Worm (Caenorhabditis elegans) whole organism, young adult: Measurements from ENCODE around the gene fbxa-152.

Experiments
- F39B2.1 ChIP-seq: fragments of 200-800 bp; sonication (Bioruptor generic); IDR thresholded peaks from 2 replicates; pipeline ENCODE4 v1.3.6; 2022; ENCODE audit warnings: missing genetic modification reagents, missing genetic modification characterization, missing compliant biosample characterization
- F49E8.2 ChIP-seq: sonication (generic microtip); optimal IDR thresholded peaks from 3 replicates; lab custom pipeline; 2017; ENCODE audit warnings: missing genetic modification characterization, mild to moderate bottlenecking, missing compliant biosample characterization, antibody characterized with exemption, moderate library complexity; ENCODE audit not compliant: insufficient read depth
- ama-1 ChIP-seq, 3 experiments: fragments of 150-350 bp in 1 of 3; sonication (generic microtip) in 2 of 3; optimal IDR thresholded peaks; 2 replicates each; lab custom pipeline; 2014 to 2018; ENCODE audit warnings: missing biosample characterization in 2 of 3, missing genetic modification characterization in 2 of 3, missing genetic modification reagents in 2 of 3
- dpl-1 ChIP-seq: fragments of 150-350 bp; optimal IDR thresholded peaks from 2 replicates; lab custom pipeline; 2014; ENCODE audit warnings: missing biosample characterization, missing genetic modification reagents, missing genetic modification characterization
- egl-44 ChIP-seq: fragments of 200-800 bp; sonication (Bioruptor generic); IDR thresholded peaks from 2 replicates; pipeline ENCODE4 v1.3.6; 2022; ENCODE audit warnings: missing genetic modification reagents, missing genetic modification characterization, missing compliant biosample characterization
- ets-4 ChIP-seq: fragments of 200-800 bp; sonication (Bioruptor generic); optimal IDR thresholded peaks from 2 replicates; lab custom pipeline; 2018; ENCODE audit warnings: mild to moderate bottlenecking, missing genetic modification characterization, missing compliant biosample characterization
- fkh-3 ChIP-seq: sonication (generic microtip); optimal IDR thresholded peaks from 2 replicates; lab custom pipeline; 2016; ENCODE audit warnings: mild to moderate bottlenecking, missing genetic modification characterization, missing compliant biosample characterization
- nhr-27 ChIP-seq: fragments of 200-800 bp; sonication (Bioruptor generic); optimal IDR thresholded peaks from 2 replicates; lab custom pipeline; 2018; ENCODE audit warnings: mild to moderate bottlenecking, missing genetic modification characterization, moderate library complexity, missing compliant biosample characterization
- rpc-1 ChIP-seq, 2 experiments: fragments of 150-350 bp in 1 of 2; sonication (generic microtip) in 1 of 2; optimal IDR thresholded peaks; 2 replicates each; lab custom pipeline; 2014 to 2018; ENCODE audit warnings: missing biosample characterization in 1 of 2, missing genetic modification characterization in 1 of 2, missing genetic modification reagents in 1 of 2, missing genotype in 1 of 2
- snpc-4 ChIP-seq, 5 experiments: fragments of 150-350 bp in 1 of 5; sonication (generic microtip) in 4 of 5; optimal IDR thresholded peaks; 2 replicates each; lab custom pipeline; 2014 to 2018; ENCODE audit warnings: missing genetic modification characterization in 5 of 5, missing biosample characterization in 3 of 5, antibody characterized with exemption in 2 of 5, mild to moderate bottlenecking in 2 of 5, missing compliant biosample characterization in 2 of 5, missing genotype in 2 of 5, moderate library complexity in 2 of 5, missing genetic modification reagents in 1 of 5

DNA sequence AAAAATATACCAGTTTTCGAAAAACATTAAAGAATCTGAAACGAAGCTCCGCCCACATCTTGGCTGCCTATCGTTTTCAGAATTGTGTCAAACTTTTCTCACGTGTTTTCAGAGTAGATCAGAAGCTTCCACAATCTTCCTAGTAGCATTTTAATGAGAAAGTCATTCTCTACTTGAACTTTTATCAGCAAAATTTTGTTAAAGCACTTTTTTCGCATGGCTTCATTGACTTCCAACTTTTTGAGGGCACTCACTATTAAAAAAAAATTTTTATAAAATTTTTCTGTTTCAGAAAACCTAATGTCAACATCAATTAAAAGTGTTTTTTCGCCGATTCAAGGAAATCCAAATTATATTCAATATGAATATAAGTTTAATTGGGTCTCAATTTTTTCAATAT is 48.0 kb upstream of the fbxa-152 start, which contains the start of gene sru-42:
- TF ChIP-seq dpl-1 (GFP tag; lab: Kevin White, UChicago) (no peak), rpc-1 (optimal IDR thresholded peaks at IDR 0.05; lab: Kevin White, UChicago) (no peak), rpc-1 (tag; optimal IDR thresholded peaks at IDR 0.05; lab: Kevin White, UChicago) (no peak), ama-1 (optimal IDR thresholded peaks at IDR 0.05; lab: Kevin White, UChicago) (no peak), ama-1 (GFP tag; optimal IDR thresholded peaks at IDR 0.05; lab: Kevin White, UChicago) (no peak), F39B2.1 (GFP tag; lab: Robert Waterston, UW) (no peak), F49E8.2 (tag; lab: Kevin White, UChicago) (no peak), snpc-4 (GFP tag; optimal IDR thresholded peaks at IDR 0.05; lab: Kevin White, UChicago) (no peak), snpc-4 (tag; optimal IDR thresholded peaks at IDR 0.05; lab: Kevin White, UChicago) (no peak), fkh-3 (no peak), nhr-27 (no peak), egl-44 (GFP tag; lab: Robert Waterston, UW) (no peak), ets-4 (GFP tag; lab: Kevin White, UChicago) (no peak)
